Worm (Caenorhabditis elegans) whole organism, L4 larva: ENCODE data around the gene bgal-1.
"Not testable (repeated sequence)": the region's sequence is repeated elsewhere in the genome, so short reads cannot be mapped to it uniquely, and the experiment has no call there.

Source experiments
- daf-8 ChIP-seq: fragments of 200-800 bp; sonication (Bioruptor generic); IDR thresholded peaks from 2 replicates; pipeline ENCODE4 v1.3.6; 2022; ENCODE audit warnings: missing genetic modification characterization, missing compliant biosample characterization
- fkh-10 ChIP-seq: fragments of 150-350 bp; optimal IDR thresholded peaks from 2 replicates; lab custom pipeline; 2014; ENCODE audit warnings: missing biosample characterization, missing genetic modification reagents, missing genetic modification characterization
- hlh-11 ChIP-seq: fragments of 200-800 bp; sonication (Bioruptor generic); optimal IDR thresholded peaks from 2 replicates; lab custom pipeline; 2018; ENCODE audit warnings: mild to moderate bottlenecking, missing genetic modification characterization, missing compliant biosample characterization
- hlh-30 ChIP-seq: sonication (generic microtip); optimal IDR thresholded peaks from 2 replicates; lab custom pipeline; 2017; ENCODE audit warnings: antibody characterized with exemption, mild to moderate bottlenecking, missing genetic modification characterization, missing compliant biosample characterization; ENCODE audit not compliant: insufficient read depth
- lir-3 ChIP-seq: sonication (generic microtip); optimal IDR thresholded peaks from 2 replicates; lab custom pipeline; 2016; ENCODE audit warnings: mild to moderate bottlenecking, missing genetic modification characterization, missing compliant biosample characterization
- mep-1 ChIP-seq: fragments of 150-350 bp; sonication (generic microtip); optimal IDR thresholded peaks from 3 replicates; lab custom pipeline; 2014; ENCODE audit warnings: missing biosample characterization, missing genetic modification characterization
- nhr-11 ChIP-seq: fragments of 150-350 bp; optimal IDR thresholded peaks from 2 replicates; lab custom pipeline; 2014; ENCODE audit warnings: missing biosample characterization, missing genetic modification characterization
- nhr-77 ChIP-seq: fragments of 150-350 bp; optimal IDR thresholded peaks from 2 replicates; lab custom pipeline; 2014; ENCODE audit warnings: missing biosample characterization, missing genetic modification characterization
- pha-4 ChIP-seq, 2 experiments: fragments of 150-350 bp in 1 of 2; fragments of 200-800 bp in 1 of 2; sonication (Bioruptor generic) in 1 of 2; IDR thresholded peaks in 1 of 2; optimal IDR thresholded peaks in 1 of 2; 2 replicates each; pipeline versions ENCODE4 v1.3.6 to Lab custom; 2014 to 2022; ENCODE audit warnings: missing genetic modification characterization in 2 of 2, missing genetic modification reagents in 2 of 2, missing biosample characterization in 1 of 2, missing compliant biosample characterization in 1 of 2
- unc-62 ChIP-seq, 3 experiments: fragments of 150-350 bp in 1 of 3; sonication (generic microtip); optimal IDR thresholded peaks in 2 of 3; peaks in 1 of 3; 1 replicate in 1 of 3; 2 replicates in 2 of 3; lab custom pipeline; 2014 to 2017; ENCODE audit warnings: missing biosample characterization in 3 of 3, missing genetic modification characterization in 3 of 3, missing genetic modification reagents in 3 of 3, missing genotype in 1 of 3

DNA sequence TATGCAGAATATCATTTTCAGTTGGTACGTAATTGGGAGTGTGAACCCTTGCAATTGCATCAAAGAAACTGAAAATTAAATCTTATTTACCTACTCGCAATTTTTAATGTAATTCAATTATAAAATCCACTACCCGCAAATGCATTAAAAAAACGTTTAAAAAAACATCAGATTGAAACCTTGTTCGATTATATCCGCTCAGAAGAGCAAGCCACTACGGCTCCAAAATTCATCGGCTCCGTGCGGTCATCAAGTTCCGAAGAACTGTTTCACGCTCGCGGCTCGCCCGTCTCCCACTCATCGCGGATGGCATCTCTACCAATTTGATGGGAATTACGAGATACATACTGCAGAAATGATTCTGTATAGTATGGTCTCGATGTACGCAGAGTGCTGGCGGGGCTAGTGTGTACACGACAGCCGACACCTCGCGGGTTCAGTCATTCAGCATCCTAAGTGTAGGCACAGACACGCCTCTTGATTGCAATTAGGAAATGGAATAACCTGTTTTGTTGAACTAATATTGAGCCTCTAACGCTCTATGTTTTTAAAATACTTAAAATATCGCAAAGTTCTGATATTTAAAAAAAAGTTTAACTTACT, 50.4 kb downstream of the bgal-1 start:
- peak; percentile 43 for TF ChIP-seq mep-1
- TF ChIP-seq hlh-30; nhr-11; fkh-10 (GFP tag; lab: Kevin White, UChicago); daf-8 (GFP tag; lab: Robert Waterston, UW); pha-4 (GFP tag; IDR thresholded peaks at IDR 0.05; lab: Robert Waterston, UW); pha-4 (tag; optimal IDR thresholded peaks at IDR 0.05; lab: Kevin White, UChicago); unc-62 (GFP tag; optimal IDR thresholded peaks at IDR 0.05 in 1 of 2; lab: Kevin White, UChicago); unc-62 (tag; optimal IDR thresholded peaks at IDR 0.05; lab: Kevin White, UChicago); nhr-77 (tag; lab: Kevin White, UChicago); lir-3: not testable (repeated sequence)
- peak; percentile 37 for TF ChIP-seq hlh-11 (tag; lab: Kevin White, UChicago)
